Worm (Caenorhabditis elegans) whole organism, L4 larva: ENCODE measurements around the gene C01G10.7.
A peak's percentile ranks its signal among the peaks of the same experiment; 100 is the strongest.

Experiments used
- aha-1 ChIP-seq: fragments of 150-350 bp; peaks from one replicate; lab custom pipeline; 2014; ENCODE audit warnings: missing biosample characterization, missing genetic modification characterization
- aly-2 ChIP-seq: sonication (generic microtip); optimal IDR thresholded peaks from 2 replicates; lab custom pipeline; 2018; ENCODE audit warnings: missing biosample characterization, missing genetic modification characterization
- ceh-44 ChIP-seq: fragments of 200-800 bp; sonication (Bioruptor generic); IDR thresholded peaks from 2 replicates; pipeline ENCODE4 v1.3.6; 2022; ENCODE audit warnings: missing genetic modification reagents, missing genetic modification characterization, missing compliant biosample characterization
- ceh-62 ChIP-seq: sonication (generic microtip); optimal IDR thresholded peaks from 2 replicates; lab custom pipeline; 2017; ENCODE audit warnings: missing biosample characterization, missing genetic modification characterization
- ctbp-1 ChIP-seq: fragments of 200-800 bp; sonication (Bioruptor generic); IDR thresholded peaks from 2 replicates; pipeline ENCODE4 v1.3.6; 2022; ENCODE audit warnings: missing genetic modification reagents, missing genetic modification characterization, missing compliant biosample characterization
- daf-16 ChIP-seq, 3 experiments: sonication (generic microtip); optimal IDR thresholded peaks; 2 replicates each; lab custom pipeline; 2016 to 2017; ENCODE audit warnings: missing genetic modification characterization in 3 of 3, missing genetic modification reagents in 3 of 3, mild to moderate bottlenecking in 2 of 3, missing compliant biosample characterization in 2 of 3, missing biosample characterization in 1 of 3, moderate library complexity in 1 of 3
- dmd-6 ChIP-seq: fragments of 200-800 bp; sonication (Bioruptor generic); IDR thresholded peaks from 2 replicates; pipeline ENCODE4 v1.3.6; 2022; ENCODE audit warnings: missing genetic modification reagents, missing genetic modification characterization, missing compliant biosample characterization
- dmd-9 ChIP-seq: fragments of 200-800 bp; sonication (Bioruptor generic); IDR thresholded peaks from 2 replicates; pipeline ENCODE4 v1.3.6; 2022; ENCODE audit warnings: missing genetic modification reagents, missing genetic modification characterization, missing compliant biosample characterization
- dpl-1 ChIP-seq: fragments of 150-350 bp; optimal IDR thresholded peaks from 2 replicates; lab custom pipeline; 2014; ENCODE audit warnings: missing biosample characterization, missing genetic modification reagents, missing genetic modification characterization
- dve-1 ChIP-seq: sonication (generic microtip); optimal IDR thresholded peaks from 2 replicates; lab custom pipeline; 2017; ENCODE audit warnings: antibody characterized with exemption, mild to moderate bottlenecking, missing genetic modification characterization, missing compliant biosample characterization; ENCODE audit not compliant: insufficient read depth
- egl-27 ChIP-seq: sonication (generic microtip); optimal IDR thresholded peaks from 3 replicates; lab custom pipeline; 2017; ENCODE audit warnings: missing biosample characterization, missing genetic modification reagents, missing genetic modification characterization
- egl-43 ChIP-seq: fragments of 200-800 bp; sonication (Bioruptor generic); IDR thresholded peaks from 2 replicates; pipeline ENCODE4 v1.3.6; 2022; ENCODE audit warnings: missing genetic modification reagents, missing genetic modification characterization, missing compliant biosample characterization
- hif-1 ChIP-seq, 2 experiments: sonication (generic microtip); optimal IDR thresholded peaks; 2 replicates each; lab custom pipeline; 2016 to 2017; ENCODE audit warnings: missing compliant biosample characterization in 2 of 2, missing genetic modification characterization in 2 of 2, missing genetic modification reagents in 2 of 2, missing genotype in 2 of 2, mild to moderate bottlenecking in 1 of 2
- hlh-11 ChIP-seq: fragments of 200-800 bp; sonication (Bioruptor generic); optimal IDR thresholded peaks from 2 replicates; lab custom pipeline; 2018; ENCODE audit warnings: mild to moderate bottlenecking, missing genetic modification characterization, missing compliant biosample characterization
- hlh-30 ChIP-seq: sonication (generic microtip); optimal IDR thresholded peaks from 2 replicates; lab custom pipeline; 2017; ENCODE audit warnings: antibody characterized with exemption, mild to moderate bottlenecking, missing genetic modification characterization, missing compliant biosample characterization; ENCODE audit not compliant: insufficient read depth
- hmg-1.1 ChIP-seq: fragments of 200-800 bp; sonication (Bioruptor generic); IDR thresholded peaks from 2 replicates; pipeline ENCODE4 v1.3.6; 2022; ENCODE audit warnings: missing genetic modification reagents, missing genetic modification characterization, missing compliant biosample characterization
- jun-1 ChIP-seq: fragments of 150-350 bp; optimal IDR thresholded peaks from 2 replicates; lab custom pipeline; 2014; ENCODE audit warnings: missing biosample characterization, missing genetic modification reagents, missing genetic modification characterization
- lin-13 ChIP-seq: fragments of 150-350 bp; optimal IDR thresholded peaks from 2 replicates; lab custom pipeline; 2014; ENCODE audit warnings: missing biosample characterization, missing genetic modification reagents, missing genetic modification characterization
- lin-29 ChIP-seq: fragments of 200-800 bp; sonication (Bioruptor generic); IDR thresholded peaks from 2 replicates; pipeline ENCODE4 v1.3.6; 2022; ENCODE audit warnings: missing genetic modification reagents, missing genetic modification characterization, missing compliant biosample characterization
- lin-38 ChIP-seq: fragments of 200-800 bp; sonication (Bioruptor generic); IDR thresholded peaks from 2 replicates; pipeline ENCODE4 v1.3.6; 2022; ENCODE audit warnings: missing genetic modification reagents, missing genetic modification characterization, missing compliant biosample characterization
- lir-3 ChIP-seq: sonication (generic microtip); optimal IDR thresholded peaks from 2 replicates; lab custom pipeline; 2016; ENCODE audit warnings: mild to moderate bottlenecking, missing genetic modification characterization, missing compliant biosample characterization
- lsy-2 ChIP-seq, 2 experiments: fragments of 150-350 bp in 1 of 2; sonication (generic microtip) in 1 of 2; optimal IDR thresholded peaks; 2 replicates each; lab custom pipeline; 2014 to 2017; ENCODE audit warnings: missing biosample characterization in 2 of 2, missing genetic modification characterization in 2 of 2
- mdl-1 ChIP-seq, 2 experiments: fragments of 150-350 bp in 1 of 2; sonication (generic microtip) in 1 of 2; optimal IDR thresholded peaks; 2 replicates each; lab custom pipeline; 2014 to 2017; ENCODE audit warnings: missing biosample characterization in 2 of 2, missing genetic modification characterization in 2 of 2
- mdt-29 ChIP-seq: fragments of 200-800 bp; sonication (Bioruptor generic); IDR thresholded peaks from 2 replicates; pipeline ENCODE4 v1.3.6; 2022; ENCODE audit warnings: missing genetic modification reagents, missing genetic modification characterization, missing compliant biosample characterization
- mep-1 ChIP-seq: fragments of 150-350 bp; sonication (generic microtip); optimal IDR thresholded peaks from 3 replicates; lab custom pipeline; 2014; ENCODE audit warnings: missing biosample characterization, missing genetic modification characterization
- mes-2 ChIP-seq: sonication (generic microtip); optimal IDR thresholded peaks from 2 replicates; lab custom pipeline; 2016; ENCODE audit warnings: missing genotype, mild to moderate bottlenecking, missing genetic modification characterization, missing compliant biosample characterization; ENCODE audit not compliant: poor library complexity, severe bottlenecking
- nhr-11 ChIP-seq: fragments of 150-350 bp; optimal IDR thresholded peaks from 2 replicates; lab custom pipeline; 2014; ENCODE audit warnings: missing biosample characterization, missing genetic modification characterization
- nhr-111 ChIP-seq: fragments of 200-800 bp; sonication (Bioruptor generic); optimal IDR thresholded peaks from 2 replicates; lab custom pipeline; 2018; ENCODE audit warnings: mild to moderate bottlenecking, missing genetic modification characterization, missing compliant biosample characterization
- nhr-28 ChIP-seq: fragments of 150-350 bp; optimal IDR thresholded peaks from 2 replicates; lab custom pipeline; 2014; ENCODE audit warnings: missing biosample characterization, missing genetic modification characterization
- nhr-42 ChIP-seq: fragments of 200-800 bp; sonication (Bioruptor generic); IDR thresholded peaks from 2 replicates; pipeline ENCODE4 v1.3.6; 2022; ENCODE audit warnings: missing genetic modification characterization, missing compliant biosample characterization
- nhr-6 ChIP-seq: fragments of 150-350 bp; optimal IDR thresholded peaks from 2 replicates; lab custom pipeline; 2014; ENCODE audit warnings: missing biosample characterization, missing genetic modification characterization
- nhr-77 ChIP-seq: fragments of 150-350 bp; optimal IDR thresholded peaks from 2 replicates; lab custom pipeline; 2014; ENCODE audit warnings: missing biosample characterization, missing genetic modification characterization
- php-3 ChIP-seq: fragments of 200-800 bp; sonication (Bioruptor generic); IDR thresholded peaks from 2 replicates; pipeline ENCODE4 v1.3.6; 2022; ENCODE audit warnings: missing genetic modification reagents, missing genetic modification characterization, missing compliant biosample characterization
- rbr-2 ChIP-seq: sonication (generic microtip); optimal IDR thresholded peaks from 2 replicates; lab custom pipeline; 2016; ENCODE audit warnings: missing genotype, missing genetic modification characterization, missing compliant biosample characterization
- saeg-2 ChIP-seq: fragments of 200-800 bp; sonication (Bioruptor generic); IDR thresholded peaks from 2 replicates; pipeline ENCODE4 v1.3.6; 2022; ENCODE audit warnings: missing genetic modification reagents, missing genetic modification characterization, missing compliant biosample characterization
- set-16 ChIP-seq: fragments of 200-800 bp; sonication (Bioruptor generic); IDR thresholded peaks from 2 replicates; pipeline ENCODE4 v1.3.6; 2022; ENCODE audit warnings: missing genetic modification reagents, missing genetic modification characterization, missing compliant biosample characterization
- spr-3 ChIP-seq: fragments of 200-800 bp; sonication (Bioruptor generic); optimal IDR thresholded peaks from 2 replicates; lab custom pipeline; 2018; ENCODE audit warnings: mild to moderate bottlenecking, missing genetic modification characterization, missing compliant biosample characterization
- tag-97 ChIP-seq: fragments of 200-800 bp; sonication (Bioruptor generic); IDR thresholded peaks from 2 replicates; pipeline ENCODE4 v1.3.6; 2022; ENCODE audit warnings: missing genetic modification characterization, missing compliant biosample characterization
- unc-130 ChIP-seq: sonication (generic microtip); optimal IDR thresholded peaks from 2 replicates; lab custom pipeline; 2016; ENCODE audit warnings: missing genetic modification reagents, missing genetic modification characterization, missing compliant biosample characterization
- unc-62 ChIP-seq, 3 experiments: fragments of 150-350 bp in 1 of 3; sonication (generic microtip); optimal IDR thresholded peaks in 2 of 3; peaks in 1 of 3; 1 replicate in 1 of 3; 2 replicates in 2 of 3; lab custom pipeline; 2014 to 2017; ENCODE audit warnings: missing biosample characterization in 3 of 3, missing genetic modification characterization in 3 of 3, missing genetic modification reagents in 3 of 3, missing genotype in 1 of 3
- vab-7 ChIP-seq: fragments of 200-800 bp; sonication (Bioruptor generic); IDR thresholded peaks from 2 replicates; pipeline ENCODE4 v1.3.6; 2022; ENCODE audit warnings: missing genetic modification reagents, missing genetic modification characterization, missing compliant biosample characterization
- zfp-2 ChIP-seq: sonication (generic microtip); optimal IDR thresholded peaks from 2 replicates; lab custom pipeline; 2016; ENCODE audit warnings: mild to moderate bottlenecking, missing genetic modification characterization, missing compliant biosample characterization
- ztf-11 ChIP-seq: fragments of 150-350 bp; optimal IDR thresholded peaks from 2 replicates; lab custom pipeline; 2014; ENCODE audit warnings: missing biosample characterization, missing genetic modification characterization

Gene C01G10.7

DNA sequence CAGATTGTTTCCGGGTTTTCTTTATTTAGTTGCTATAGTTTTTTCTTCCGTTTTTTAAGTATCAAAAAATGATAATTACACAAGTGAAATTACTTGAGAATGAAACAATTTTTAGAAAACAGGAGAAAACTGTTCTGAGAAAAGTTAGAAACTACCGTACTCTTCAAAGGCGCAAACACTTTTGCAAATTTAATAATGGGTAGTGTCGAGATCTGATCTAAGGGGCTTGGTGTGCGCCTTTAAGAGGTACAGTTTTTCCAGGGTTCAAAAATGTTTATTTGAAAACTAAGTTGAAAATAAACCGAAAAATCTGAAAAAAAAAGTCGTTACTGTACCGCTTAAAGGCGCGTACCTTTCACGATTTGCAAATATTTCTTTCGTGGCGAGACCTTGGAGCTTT is 25.0 kb upstream of the C01G10.7 start:
- TF ChIP-seq aha-1 (tag; lab: Kevin White, UChicago) = peak; percentile 73
- TF ChIP-seq nhr-11 (tag; lab: Kevin White, UChicago) = no peak
- peak in 1 of 2 experiments; percentile 18 for TF ChIP-seq unc-62 (GFP tag; optimal IDR thresholded peaks at IDR 0.05 in 1 of 2; lab: Kevin White, UChicago)
- no peak for TF ChIP-seq unc-62 (tag; optimal IDR thresholded peaks at IDR 0.05; lab: Kevin White, UChicago)

DNA sequence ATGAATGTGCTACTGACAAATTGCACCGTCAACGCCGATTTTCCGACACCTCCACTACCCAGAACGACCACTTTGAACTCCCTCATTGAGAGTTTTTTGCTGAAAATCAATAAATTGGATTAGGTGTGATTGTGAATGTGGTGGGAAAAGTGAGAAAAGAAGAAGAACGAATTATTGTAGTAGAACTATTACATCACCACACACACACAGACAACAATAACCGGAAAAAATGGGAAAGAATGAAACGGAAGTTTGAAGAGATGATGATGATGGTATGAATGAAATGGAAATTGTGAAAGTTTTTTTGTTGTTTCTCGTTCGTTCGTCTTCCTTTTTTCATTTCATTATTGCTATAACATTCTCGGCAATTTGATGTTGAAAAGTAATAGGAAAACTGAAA is 21.6 kb upstream of the C01G10.7 start, which contains the start of gene rap-2:
Gene rap-2 (minus strand): TSS at position 101 of the 400 bp plus-strand sequence.
- TF ChIP-seq ztf-11 (tag; lab: Kevin White, UChicago) = no peak
- TF ChIP-seq unc-130 (GFP tag; lab: Kevin White, UChicago) = no peak
- no peak for TF ChIP-seq mep-1 (tag; lab: Kevin White, UChicago)
- TF ChIP-seq, all 104 proteins: peak for 0

DNA sequence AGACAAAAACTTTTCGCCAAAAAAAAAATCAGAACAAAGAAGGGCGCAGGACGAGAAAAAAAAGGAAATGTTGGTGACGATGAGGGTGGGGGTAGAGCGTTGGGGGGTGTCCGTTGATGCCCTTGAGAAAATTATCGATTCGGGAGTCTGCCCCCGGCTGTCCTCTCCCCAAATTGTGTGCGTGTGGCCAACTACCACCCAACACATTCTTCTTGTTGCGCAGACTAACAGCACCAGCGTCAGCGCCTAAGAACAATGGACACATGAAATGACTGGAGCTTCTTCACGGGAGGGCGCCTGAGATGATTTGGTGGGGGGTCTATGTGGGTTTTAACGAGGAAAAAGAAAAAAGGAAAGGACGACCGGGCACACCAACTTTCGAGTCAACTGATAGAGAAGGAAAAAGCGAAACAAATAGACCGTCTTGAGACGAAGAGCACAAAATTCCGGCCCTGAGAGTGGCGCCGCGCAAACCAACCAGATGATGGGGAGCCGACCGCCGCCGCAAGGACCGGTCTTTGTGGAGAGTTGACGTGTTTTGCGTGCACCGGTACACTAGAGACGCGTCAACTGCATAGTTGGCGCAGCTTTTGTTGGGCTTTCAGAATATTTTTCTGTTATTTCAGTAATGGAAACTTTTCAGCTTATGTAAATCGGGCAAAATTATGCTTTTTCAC is 20.3 kb upstream of the C01G10.7 start, which contains the start of gene C25D7.9:
Gene C25D7.9 (plus strand): TSS at position 68 of the 677 bp plus-strand sequence.
- peak; percentile 56 for TF ChIP-seq hlh-11 (tag; lab: Kevin White, UChicago)
- TF ChIP-seq dmd-9 = peak; percentile 49; the same call in 1 of the 2 replicates
- peak in 1 of 2 experiments; percentile 28 for TF ChIP-seq lsy-2 (tag; optimal IDR thresholded peaks at IDR 0.05; lab: Kevin White, UChicago)
- peak; percentile 28 for TF ChIP-seq mep-1 (tag; lab: Kevin White, UChicago)
- TF ChIP-seq dve-1 (tag; lab: Kevin White, UChicago) = peak; percentile 26
- TF ChIP-seq hmg-1.1 (GFP tag; lab: Robert Waterston, UW) = peak; percentile 40; the same call in 1 of the 2 replicates
- no peak for TF ChIP-seq jun-1
- peak in 1 of 2 experiments; percentile 21 for TF ChIP-seq hif-1 (tag; optimal IDR thresholded peaks at IDR 0.05; lab: Kevin White, UChicago)
- TF ChIP-seq dpl-1 (GFP tag; lab: Kevin White, UChicago) = peak; percentile 31
- TF ChIP-seq rbr-2 (tag; lab: Kevin White, UChicago) = peak; percentile 15
- peak; percentile 16 for TF ChIP-seq nhr-77
- TF ChIP-seq nhr-6 (tag; lab: Kevin White, UChicago) = peak; percentile 60
- peak; percentile 7; the same call in 1 of the 2 replicates for TF ChIP-seq dmd-6
- TF ChIP-seq egl-43 (GFP tag; lab: Robert Waterston, UW) = 0 out of 2 replicates have a peak, but pooled peaks have one; percentile 34
- TF ChIP-seq set-16 = peak; percentile 52
- TF ChIP-seq spr-3 (GFP tag; lab: Kevin White, UChicago) = peak; percentile 38
- no peak for TF ChIP-seq mdt-29 (GFP tag; lab: Robert Waterston, UW)
- 0 out of 2 replicates have a peak, but pooled peaks have one; percentile 7 for TF ChIP-seq lin-38 (GFP tag; lab: Robert Waterston, UW)
- no peak for TF ChIP-seq tag-97
- TF ChIP-seq aly-2 = no peak
- TF ChIP-seq lir-3 (tag; lab: Kevin White, UChicago) = no peak
- peak; percentile 10 for TF ChIP-seq lin-13 (GFP tag; lab: Kevin White, UChicago)
- TF ChIP-seq ceh-62 (tag; lab: Kevin White, UChicago) = no peak
- TF ChIP-seq mes-2 (tag; lab: Kevin White, UChicago) = peak; percentile 53
- TF ChIP-seq lin-29 = no peak

DNA sequence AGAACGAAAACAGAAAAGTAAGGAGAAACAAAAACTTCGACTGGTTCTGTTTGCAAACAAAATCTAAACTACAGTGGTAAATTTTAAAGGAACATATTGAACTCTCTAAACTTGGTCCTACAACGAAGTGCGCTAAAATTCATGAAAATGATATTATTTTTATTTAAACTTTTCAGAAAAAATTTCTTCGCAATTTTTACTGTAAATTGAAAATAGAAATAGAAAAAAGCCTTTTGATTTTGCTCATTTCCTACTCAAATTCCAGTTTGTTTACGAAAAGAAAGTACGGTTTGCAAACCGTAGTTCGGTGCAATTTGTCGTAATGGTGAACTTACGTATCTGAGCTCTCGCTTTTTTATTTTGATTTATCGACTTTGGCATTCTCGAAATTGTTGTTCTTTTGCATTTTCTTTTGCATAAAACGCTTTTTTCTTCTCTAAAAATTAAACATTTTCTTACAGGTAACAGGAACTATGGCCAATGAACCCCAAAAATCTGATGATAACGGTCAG is 19.7 kb upstream of the C01G10.7 start, which contains the start of gene otub-1:
Gene otub-1 (plus strand): TSS at position 462 of the 512 bp plus-strand sequence.
- TF ChIP-seq unc-62 (GFP tag; optimal IDR thresholded peaks at IDR 0.05 in 1 of 2; lab: Kevin White, UChicago) (peak in 1 of 2 experiments; percentile 47), unc-62 (tag; optimal IDR thresholded peaks at IDR 0.05; lab: Kevin White, UChicago) (no peak), ceh-44 (GFP tag; lab: Robert Waterston, UW) (no peak), aha-1 (tag; lab: Kevin White, UChicago) (peak; percentile 81), nhr-42 (GFP tag; lab: Robert Waterston, UW) (no peak), nhr-111 (GFP tag; lab: Kevin White, UChicago) (no peak), php-3 (no peak), vab-7 (GFP tag; lab: Robert Waterston, UW) (no peak), lir-3 (tag; lab: Kevin White, UChicago) (no peak), daf-16 (GFP tag; optimal IDR thresholded peaks at IDR 0.05; lab: Kevin White, UChicago) (no peak), daf-16 (tag; optimal IDR thresholded peaks at IDR 0.05; lab: Kevin White, UChicago) (peak; percentile 1), egl-27 (tag; lab: Kevin White, UChicago) (no peak), saeg-2 (GFP tag; lab: Robert Waterston, UW) (no peak), ctbp-1 (GFP tag; lab: Robert Waterston, UW) (no peak), hlh-30 (tag; lab: Kevin White, UChicago) (no peak), zfp-2 (tag; lab: Kevin White, UChicago) (no peak), nhr-28 (tag; lab: Kevin White, UChicago) (no peak), mdl-1 (tag; optimal IDR thresholded peaks at IDR 0.05; lab: Kevin White, UChicago) (no peak), mdt-29 (GFP tag; lab: Robert Waterston, UW) (no peak)
